Fruit fly (Drosophila melanogaster) whole organism, embryonic: ENCODE measurements around the gene Gk1.

Experiments used
- ATbp ChIP-seq: fragments of 200-800 bp; sonication (Bioruptor generic); optimal IDR thresholded peaks from 2 replicates; lab custom pipeline; 2017; ENCODE audit warnings: missing biosample characterization, mild to moderate bottlenecking, missing genetic modification characterization, missing genetic modification reagents
- Abd-B ChIP-seq: fragments of 200-800 bp; sonication (Bioruptor generic); optimal IDR thresholded peaks from 2 replicates; lab custom pipeline; 2018; ENCODE audit warnings: missing biosample characterization, mild to moderate bottlenecking, missing genetic modification characterization, moderate library complexity
- Atf3 ChIP-seq: fragments of 200-800 bp; sonication (Bioruptor generic); optimal IDR thresholded peaks from 3 replicates; lab custom pipeline; 2016; ENCODE audit warnings: missing biosample characterization, missing genetic modification characterization
- Blimp-1 ChIP-seq: fragments of 200-800 bp; sonication (Bioruptor generic); optimal IDR thresholded peaks from 3 replicates; lab custom pipeline; 2018; ENCODE audit warnings: missing biosample characterization, missing genetic modification characterization, mild to moderate bottlenecking, moderate library complexity, missing genetic modification reagents
- CG11093 ChIP-seq: fragments of 200-800 bp; sonication (Bioruptor generic); IDR thresholded peaks from 3 replicates; pipeline ENCODE4 v1.3.6; 2022; ENCODE audit warnings: missing biosample characterization, missing genetic modification characterization
- CG12071 ChIP-seq: fragments of 200-800 bp; sonication (Bioruptor generic); optimal IDR thresholded peaks from 3 replicates; lab custom pipeline; 2018; ENCODE audit warnings: missing biosample characterization, mild to moderate bottlenecking, missing genetic modification characterization
- CG12104 ChIP-seq: fragments of 200-800 bp; sonication (Bioruptor generic); optimal IDR thresholded peaks from 3 replicates; lab custom pipeline; 2016; ENCODE audit warnings: missing biosample characterization, missing genetic modification characterization
- CG12769 ChIP-seq: fragments of 200-800 bp; sonication (Bioruptor generic); optimal IDR thresholded peaks from 2 replicates; lab custom pipeline; 2019; ENCODE audit warnings: missing biosample characterization, mild to moderate bottlenecking, missing genetic modification characterization, moderate library complexity
- CG14014 ChIP-seq: fragments of 200-800 bp; sonication (Bioruptor generic); IDR thresholded peaks from 2 replicates; pipeline ENCODE4 v1.3.6; 2022; ENCODE audit warnings: missing biosample characterization, missing genetic modification characterization
- CG1602 ChIP-seq: fragments of 200-800 bp; sonication (Bioruptor generic); optimal IDR thresholded peaks from 3 replicates; lab custom pipeline; 2016; ENCODE audit warnings: missing biosample characterization, missing genetic modification characterization
- CG17385 ChIP-seq: fragments of 200-800 bp; sonication (Bioruptor generic); optimal IDR thresholded peaks from 3 replicates; lab custom pipeline; 2018; ENCODE audit warnings: missing biosample characterization, mild to moderate bottlenecking, missing genetic modification characterization
- CG18262 ChIP-seq: fragments of 200-800 bp; optimal IDR thresholded peaks from 3 replicates; lab custom pipeline; 2019; ENCODE audit warnings: missing biosample characterization, mild to moderate bottlenecking, missing genetic modification characterization, moderate library complexity
- CG1832 ChIP-seq: fragments of 200-800 bp; sonication (Bioruptor generic); optimal IDR thresholded peaks from 2 replicates; lab custom pipeline; 2017; ENCODE audit warnings: missing biosample characterization, mild to moderate bottlenecking, missing genetic modification characterization, inconsistent platforms
- CG2199 ChIP-seq: fragments of 200-800 bp; sonication (Bioruptor generic); IDR thresholded peaks from 3 replicates; pipeline ENCODE4 v1.3.6; 2022; ENCODE audit warnings: missing biosample characterization, missing genetic modification characterization
- CG33557 ChIP-seq: fragments of 200-800 bp; sonication (Bioruptor generic); optimal IDR thresholded peaks from 2 replicates; lab custom pipeline; 2019; ENCODE audit warnings: missing biosample characterization, mild to moderate bottlenecking, missing genetic modification characterization, moderate library complexity
- CG6689 ChIP-seq: fragments of 200-800 bp; sonication (Bioruptor generic); IDR thresholded peaks from 2 replicates; pipeline ENCODE4 v1.3.6; 2022; ENCODE audit warnings: missing biosample characterization, missing genetic modification characterization
- CG7357 ChIP-seq: fragments of 200-800 bp; sonication (Bioruptor generic); IDR thresholded peaks from 3 replicates; pipeline ENCODE4 v1.3.6; 2022; ENCODE audit warnings: missing biosample characterization, missing genetic modification characterization
- CG8281 ChIP-seq: fragments of 200-800 bp; sonication (Bioruptor generic); optimal IDR thresholded peaks from 2 replicates; lab custom pipeline; 2018; ENCODE audit warnings: missing biosample characterization, mild to moderate bottlenecking, missing genetic modification characterization, moderate library complexity
- CG9817 ChIP-seq: fragments of 200-800 bp; sonication (Bioruptor generic); optimal IDR thresholded peaks from 2 replicates; lab custom pipeline; 2018; ENCODE audit warnings: missing biosample characterization, mild to moderate bottlenecking, missing genetic modification characterization, moderate library complexity
- Dek ChIP-seq: fragments of 200-800 bp; sonication (Bioruptor generic); optimal IDR thresholded peaks from 3 replicates; lab custom pipeline; 2019; ENCODE audit warnings: missing biosample characterization, mild to moderate bottlenecking, missing genetic modification characterization, moderate library complexity
- Dip2 ChIP-seq: fragments of 200-800 bp; sonication (Bioruptor generic); IDR thresholded peaks from 2 replicates; pipeline ENCODE4 v1.3.6; 2022; ENCODE audit warnings: missing biosample characterization, missing genetic modification characterization
- Dp ChIP-seq: fragments of 200-800 bp; sonication (Bioruptor generic); optimal IDR thresholded peaks from 2 replicates; lab custom pipeline; 2018; ENCODE audit warnings: missing biosample characterization, mild to moderate bottlenecking, missing genetic modification characterization, moderate library complexity
- Hand ChIP-seq: fragments of 200-800 bp; sonication (Bioruptor generic); optimal IDR thresholded peaks from 2 replicates; lab custom pipeline; 2017; ENCODE audit warnings: mild to moderate bottlenecking, missing biosample characterization, missing genetic modification reagents, missing genetic modification characterization
- Neu2 ChIP-seq: fragments of 200-800 bp; sonication (Bioruptor generic); optimal IDR thresholded peaks from 3 replicates; lab custom pipeline; 2016; ENCODE audit warnings: missing biosample characterization, missing genetic modification characterization, borderline replicate concordance
- Optix ChIP-seq: fragments of 200-800 bp; sonication (Bioruptor generic); IDR thresholded peaks from 3 replicates; pipeline ENCODE4 v1.3.6; 2022; ENCODE audit warnings: missing biosample characterization, missing genetic modification characterization
- Pdp1 ChIP-seq, 2 experiments: fragments of 200-800 bp; sonication (Bioruptor generic); optimal IDR thresholded peaks; 3 replicates each; lab custom pipeline; 2016; ENCODE audit warnings: missing biosample characterization in 2 of 2, missing genetic modification characterization in 2 of 2, mild to moderate bottlenecking in 1 of 2, moderate library complexity in 1 of 2
- Scr ChIP-seq: fragments of 200-800 bp; sonication (Bioruptor generic); IDR thresholded peaks from 2 replicates; pipeline ENCODE4 v1.3.6; 2022; ENCODE audit warnings: missing biosample characterization, missing genetic modification characterization; ENCODE audit not compliant: partially characterized antibody
- Sox100B ChIP-seq: fragments of 200-800 bp; sonication (Bioruptor generic); optimal IDR thresholded peaks from 3 replicates; lab custom pipeline; 2018; ENCODE audit warnings: missing biosample characterization, mild to moderate bottlenecking, missing genetic modification characterization
- abd-A ChIP-seq: fragments of 200-800 bp; sonication (Bioruptor generic); optimal IDR thresholded peaks from 3 replicates; lab custom pipeline; 2019; ENCODE audit warnings: missing biosample characterization, mild to moderate bottlenecking, missing genetic modification characterization, moderate library complexity
- bbx ChIP-seq: fragments of 200-800 bp; sonication (Bioruptor generic); IDR thresholded peaks from 2 replicates; pipeline ENCODE4 v1.3.6; 2022; ENCODE audit warnings: missing biosample characterization, missing genetic modification characterization; ENCODE audit not compliant: partially characterized antibody
- crc ChIP-seq: fragments of 200-800 bp; sonication (Bioruptor generic); optimal IDR thresholded peaks from 2 replicates; lab custom pipeline; 2016; ENCODE audit warnings: missing biosample characterization, missing genetic modification characterization
- dpn ChIP-seq, 2 experiments: fragments of 200-800 bp; sonication (Bioruptor generic); optimal IDR thresholded peaks; 3 replicates each; lab custom pipeline; 2016; ENCODE audit warnings: missing biosample characterization in 2 of 2, missing genetic modification characterization in 2 of 2
- eve ChIP-seq, 2 experiments: fragments of >200 bp; optimal IDR thresholded peaks; 2 replicates each; lab custom pipeline; 2017; ENCODE audit warnings: missing biosample characterization in 2 of 2, missing genetic modification characterization in 2 of 2
- eyg ChIP-seq: fragments of 200-800 bp; sonication (Bioruptor generic); optimal IDR thresholded peaks from 3 replicates; lab custom pipeline; 2016; ENCODE audit warnings: missing biosample characterization, missing genetic modification characterization
- ftz-f1 ChIP-seq: fragments of 200-800 bp; sonication (Bioruptor generic); optimal IDR thresholded peaks from 2 replicates; lab custom pipeline; 2016; ENCODE audit warnings: missing biosample characterization, missing genetic modification characterization
- insv ChIP-seq, 2 experiments: fragments of 200-800 bp; sonication (Bioruptor generic); optimal IDR thresholded peaks; 3 replicates each; lab custom pipeline; 2016 to 2018; ENCODE audit warnings: missing biosample characterization in 2 of 2, missing genetic modification characterization in 2 of 2
- inv ChIP-seq: fragments of 200-800 bp; sonication (Bioruptor generic); IDR thresholded peaks from 2 replicates; pipeline ENCODE4 v1.3.6; 2022; ENCODE audit warnings: missing biosample characterization, missing genetic modification characterization; ENCODE audit not compliant: partially characterized antibody
- mirr ChIP-seq: fragments of 200-800 bp; sonication (Bioruptor generic); optimal IDR thresholded peaks from 3 replicates; lab custom pipeline; 2018; ENCODE audit warnings: missing biosample characterization, mild to moderate bottlenecking, missing genetic modification characterization
- nau ChIP-seq: fragments of 200-800 bp; sonication (Bioruptor generic); optimal IDR thresholded peaks from 3 replicates; lab custom pipeline; 2017; ENCODE audit warnings: missing biosample characterization, mild to moderate bottlenecking, missing genetic modification characterization, missing genetic modification reagents
- nerfin-2 ChIP-seq: fragments of 200-800 bp; sonication (Bioruptor generic); IDR thresholded peaks from 2 replicates; pipeline ENCODE4 v1.3.6; 2022; ENCODE audit warnings: missing biosample characterization, missing genetic modification characterization; ENCODE audit not compliant: partially characterized antibody
- nmo ChIP-seq: fragments of 200-800 bp; sonication (Bioruptor generic); optimal IDR thresholded peaks from 2 replicates; lab custom pipeline; 2018; ENCODE audit warnings: missing biosample characterization, mild to moderate bottlenecking, missing genetic modification characterization, moderate library complexity
- odd ChIP-seq: fragments of 200-800 bp; sonication (Bioruptor generic); optimal IDR thresholded peaks from 2 replicates; lab custom pipeline; 2017; ENCODE audit warnings: missing biosample characterization, mild to moderate bottlenecking, missing genetic modification characterization
- peb ChIP-seq: fragments of 200-800 bp; sonication (Bioruptor generic); IDR thresholded peaks from 2 replicates; pipeline ENCODE4 v1.3.6; 2022; ENCODE audit warnings: missing biosample characterization, missing genetic modification characterization
- sd ChIP-seq: fragments of 200-800 bp; sonication (Bioruptor generic); optimal IDR thresholded peaks from 3 replicates; lab custom pipeline; 2018; ENCODE audit warnings: missing biosample characterization, mild to moderate bottlenecking, missing genetic modification characterization, moderate library complexity
- slp2 ChIP-seq: fragments of 200-800 bp; sonication (Bioruptor generic); optimal IDR thresholded peaks from 2 replicates; lab custom pipeline; 2016; ENCODE audit warnings: missing biosample characterization, missing genetic modification characterization
- so ChIP-seq: fragments of 200-800 bp; sonication (Bioruptor generic); IDR thresholded peaks from 3 replicates; pipeline ENCODE4 v1.3.6; 2022; ENCODE audit warnings: missing biosample characterization, missing genetic modification characterization
- tap ChIP-seq: fragments of 200-800 bp; optimal IDR thresholded peaks from 3 replicates; lab custom pipeline; 2019; ENCODE audit warnings: missing biosample characterization, mild to moderate bottlenecking, missing genetic modification characterization, moderate library complexity
- tio ChIP-seq: fragments of 200-800 bp; sonication (Bioruptor generic); optimal IDR thresholded peaks from 2 replicates; lab custom pipeline; 2017; ENCODE audit warnings: missing biosample characterization, missing genetic modification characterization, inconsistent platforms
- wor ChIP-seq: fragments of 200-800 bp; sonication (Bioruptor generic); IDR thresholded peaks from 2 replicates; pipeline ENCODE4 v1.3.6; 2022; ENCODE audit warnings: missing biosample characterization, missing genetic modification characterization

Gk1 gene

dm6 chr3L:247482-248225 lies 42.0 kb upstream of the Gk1 start, which contains the start of gene mthl14:
Gene mthl14, plus strand, starts transcription at chr3L:247491.
- no peak for TF ChIP-seq tio
- no peak for TF ChIP-seq CG8281 (tag; lab: Kevin White, UChicago)
- no peak for TF ChIP-seq CG1602 (GFP tag; lab: Kevin White, UChicago)
- no peak for TF ChIP-seq insv (GFP tag; optimal IDR thresholded peaks at IDR 0.05; lab: Kevin White, UChicago)
- no peak for TF ChIP-seq Hand (GFP tag; lab: Kevin White, UChicago)
- no peak for TF ChIP-seq Neu2 (GFP tag; lab: Kevin White, UChicago)
- peak; percentile 25 for TF ChIP-seq odd (GFP tag; lab: Kevin White, UChicago)
- TF ChIP-seq CG33557 (GFP tag; lab: Kevin White, UChicago): peak; percentile 27
- TF ChIP-seq Sox100B (GFP tag; lab: Kevin White, UChicago): no peak
- TF ChIP-seq CG7357: no peak
- TF ChIP-seq CG18262 (tag; lab: Kevin White, UChicago): no peak
- no peak for TF ChIP-seq ftz-f1 (GFP tag; lab: Kevin White, UChicago)
- no peak for TF ChIP-seq bbx (GFP tag; lab: Robert Waterston, UW)
- no peak for TF ChIP-seq CG11093
- no peak for TF ChIP-seq abd-A (tag; lab: Kevin White, UChicago)
- no peak for TF ChIP-seq Abd-B (GFP tag; lab: Kevin White, UChicago)
- TF ChIP-seq Pdp1 (GFP tag; optimal IDR thresholded peaks at IDR 0.05; lab: Kevin White, UChicago): peak in 1 of 2 experiments; percentile 16
- no peak for TF ChIP-seq CG12769 (tag; lab: Kevin White, UChicago)
- no peak for TF ChIP-seq CG1832 (GFP tag; lab: Kevin White, UChicago)
- TF ChIP-seq CG14014 (GFP tag; lab: Robert Waterston, UW): no peak
- TF ChIP-seq CG17385 (GFP tag; lab: Kevin White, UChicago): no peak
- no peak for TF ChIP-seq CG12104 (GFP tag; lab: Kevin White, UChicago)
- no peak for TF ChIP-seq ATbp (GFP tag; lab: Kevin White, UChicago)
- no peak for TF ChIP-seq dpn (GFP tag; optimal IDR thresholded peaks at IDR 0.05; lab: Kevin White, UChicago)
- no peak for TF ChIP-seq Blimp-1 (GFP tag; lab: Kevin White, UChicago)
- no peak for TF ChIP-seq peb
- no peak for TF ChIP-seq Dip2 (GFP tag; lab: Robert Waterston, UW)
- TF ChIP-seq nau (GFP tag; lab: Kevin White, UChicago): no peak
- TF ChIP-seq eve (GFP tag; optimal IDR thresholded peaks at IDR 0.05; lab: Kevin White, UChicago): peak in 1 of 2 experiments; percentile 51
- no peak for TF ChIP-seq CG2199 (GFP tag; lab: Robert Waterston, UW)
- TF ChIP-seq mirr: peak; percentile 84
- no peak for TF ChIP-seq eyg (GFP tag; lab: Kevin White, UChicago)
- no peak for TF ChIP-seq Dek
- no peak for TF ChIP-seq Scr (GFP tag; lab: Robert Waterston, UW)
- no peak for TF ChIP-seq CG6689 (GFP tag; lab: Robert Waterston, UW)
- TF ChIP-seq CG9817 (tag; lab: Kevin White, UChicago): no peak
- TF ChIP-seq inv (GFP tag; lab: Robert Waterston, UW): no peak
- TF ChIP-seq wor: no peak
- no peak for TF ChIP-seq so
- no peak for TF ChIP-seq CG12071 (GFP tag; lab: Kevin White, UChicago)
- no peak for TF ChIP-seq Dp
- no peak for TF ChIP-seq crc (GFP tag; lab: Kevin White, UChicago)
- no peak for TF ChIP-seq tap (tag; lab: Kevin White, UChicago)
- TF ChIP-seq nerfin-2 (GFP tag; lab: Robert Waterston, UW): no peak
- TF ChIP-seq sd (tag; lab: Kevin White, UChicago): peak; percentile 97
- TF ChIP-seq slp2 (GFP tag; lab: Kevin White, UChicago): no peak
- TF ChIP-seq Optix (GFP tag; lab: Robert Waterston, UW): no peak
- no peak for TF ChIP-seq Atf3 (GFP tag; lab: Kevin White, UChicago)
- no peak for TF ChIP-seq nmo (GFP tag; lab: Kevin White, UChicago)
